Worm (Caenorhabditis elegans) whole organism, L4 larva: ENCODE results near the gene ifa-3.

ENCODE experiments used
- ceh-82 ChIP-seq: sonication (generic microtip); optimal IDR thresholded peaks from 2 replicates; lab custom pipeline; 2017; ENCODE audit warnings: missing biosample characterization, missing genetic modification characterization
- gei-8 ChIP-seq: fragments of 200-800 bp; sonication (Bioruptor generic); optimal IDR thresholded peaks from 2 replicates; lab custom pipeline; 2018; ENCODE audit warnings: mild to moderate bottlenecking, missing genetic modification characterization, missing compliant biosample characterization
- lin-13 ChIP-seq: fragments of 150-350 bp; optimal IDR thresholded peaks from 2 replicates; lab custom pipeline; 2014; ENCODE audit warnings: missing biosample characterization, missing genetic modification reagents, missing genetic modification characterization
- mep-1 ChIP-seq: fragments of 150-350 bp; sonication (generic microtip); optimal IDR thresholded peaks from 3 replicates; lab custom pipeline; 2014; ENCODE audit warnings: missing biosample characterization, missing genetic modification characterization
- nhr-10 ChIP-seq: fragments of 150-350 bp; optimal IDR thresholded peaks from 2 replicates; lab custom pipeline; 2014; ENCODE audit warnings: missing biosample characterization, missing genetic modification characterization
- nhr-237 ChIP-seq: sonication (generic microtip); optimal IDR thresholded peaks from 2 replicates; lab custom pipeline; 2017; ENCODE audit warnings: missing biosample characterization, missing genetic modification characterization
- nhr-6 ChIP-seq: fragments of 150-350 bp; optimal IDR thresholded peaks from 2 replicates; lab custom pipeline; 2014; ENCODE audit warnings: missing biosample characterization, missing genetic modification characterization
- nhr-76 ChIP-seq: fragments of 150-350 bp; optimal IDR thresholded peaks from 2 replicates; lab custom pipeline; 2014; ENCODE audit warnings: missing biosample characterization, missing genetic modification characterization
- unc-130 ChIP-seq: sonication (generic microtip); optimal IDR thresholded peaks from 2 replicates; lab custom pipeline; 2016; ENCODE audit warnings: missing genetic modification reagents, missing genetic modification characterization, missing compliant biosample characterization
- zag-1 ChIP-seq: fragments of 150-350 bp; optimal IDR thresholded peaks from 2 replicates; lab custom pipeline; 2014; ENCODE audit warnings: missing biosample characterization, missing genetic modification characterization

ce11 chrX:16243129-16243528, 26.7 kb downstream of the ifa-3 start:
- TF ChIP-seq nhr-237 (tag; lab: Kevin White, UChicago) (no peak), nhr-10 (no peak), nhr-76 (no peak), nhr-6 (tag; lab: Kevin White, UChicago) (no peak), lin-13 (GFP tag; lab: Kevin White, UChicago) (no peak), zag-1 (tag; lab: Kevin White, UChicago) (no peak), unc-130 (GFP tag; lab: Kevin White, UChicago) (no peak), mep-1 (tag; lab: Kevin White, UChicago) (no peak), ceh-82 (tag; lab: Kevin White, UChicago) (no peak), gei-8 (GFP tag; lab: Kevin White, UChicago) (no peak)
